Fruit fly (Drosophila melanogaster) whole organism, embryonic: ENCODE results near the gene CG42820.

Source experiments
- BEAF-32 ChIP-seq: fragments of 200-800 bp; sonication (Bioruptor generic); optimal IDR thresholded peaks from 3 replicates; lab custom pipeline; 2017; ENCODE audit warnings: missing biosample characterization, missing genetic modification characterization, mild to moderate bottlenecking, moderate library complexity, missing genetic modification reagents
- CG11456 ChIP-seq: fragments of 200-800 bp; sonication (Bioruptor generic); IDR thresholded peaks from 3 replicates; pipeline ENCODE4 v1.3.6; 2022; ENCODE audit warnings: missing biosample characterization, missing genetic modification characterization
- CG11504 ChIP-seq: fragments of 200-800 bp; sonication (Bioruptor generic); optimal IDR thresholded peaks from 3 replicates; lab custom pipeline; 2019; ENCODE audit warnings: missing biosample characterization, mild to moderate bottlenecking, missing genetic modification characterization, moderate library complexity
- CG12236 ChIP-seq: fragments of 200-800 bp; sonication (Bioruptor generic); optimal IDR thresholded peaks from 2 replicates; lab custom pipeline; 2016; ENCODE audit warnings: missing biosample characterization, missing genetic modification characterization
- CG14441 ChIP-seq: fragments of 200-800 bp; sonication (Bioruptor generic); IDR thresholded peaks from 2 replicates; pipeline ENCODE4 v1.3.6; 2022; ENCODE audit warnings: missing biosample characterization, missing genetic modification characterization
- CG14710 ChIP-seq: fragments of 200-800 bp; sonication (Bioruptor generic); optimal IDR thresholded peaks from 3 replicates; lab custom pipeline; 2019; ENCODE audit warnings: missing biosample characterization, mild to moderate bottlenecking, missing genetic modification characterization, moderate library complexity
- CG14860 ChIP-seq: fragments of 200-800 bp; sonication (Bioruptor generic); IDR thresholded peaks from 3 replicates; pipeline ENCODE4 v1.3.6; 2022; ENCODE audit warnings: missing biosample characterization, missing genetic modification characterization; ENCODE audit not compliant: partially characterized antibody
- CG17361 ChIP-seq: fragments of 200-800 bp; sonication (Bioruptor generic); IDR thresholded peaks from 3 replicates; pipeline ENCODE4 v1.3.6; 2022; ENCODE audit warnings: missing biosample characterization, missing genetic modification characterization
- CG18764 ChIP-seq: fragments of 200-800 bp; sonication (Bioruptor generic); optimal IDR thresholded peaks from 3 replicates; lab custom pipeline; 2016; ENCODE audit warnings: missing biosample characterization, missing genetic modification characterization
- CG2712 ChIP-seq: fragments of 200-800 bp; optimal IDR thresholded peaks from 3 replicates; lab custom pipeline; 2019; ENCODE audit warnings: missing biosample characterization, mild to moderate bottlenecking, missing genetic modification characterization, moderate library complexity
- CG4617 ChIP-seq: fragments of 200-800 bp; sonication (Bioruptor generic); optimal IDR thresholded peaks from 3 replicates; lab custom pipeline; 2016; ENCODE audit warnings: missing biosample characterization, missing genetic modification characterization, borderline replicate concordance
- CG5953 ChIP-seq: fragments of 200-800 bp; sonication (Bioruptor generic); IDR thresholded peaks from 2 replicates; pipeline ENCODE4 v1.3.6; 2022; ENCODE audit warnings: missing biosample characterization, missing genetic modification characterization
- CG6175 ChIP-seq: fragments of 200-800 bp; sonication (Bioruptor generic); IDR thresholded peaks from 3 replicates; pipeline ENCODE4 v1.3.6; 2022; ENCODE audit warnings: missing biosample characterization, missing genetic modification characterization
- CG6791 ChIP-seq: fragments of 200-800 bp; sonication (Bioruptor generic); IDR thresholded peaks from 3 replicates; pipeline ENCODE4 v1.3.6; 2022; ENCODE audit warnings: missing biosample characterization, missing genetic modification characterization; ENCODE audit not compliant: partially characterized antibody
- CG7745 ChIP-seq: fragments of 200-800 bp; sonication (Bioruptor generic); optimal IDR thresholded peaks from 2 replicates; lab custom pipeline; 2018; ENCODE audit warnings: missing biosample characterization, mild to moderate bottlenecking, missing genetic modification characterization, moderate library complexity
- Dll ChIP-seq: fragments of 200-800 bp; sonication (Bioruptor generic); IDR thresholded peaks from 4 replicates; pipeline ENCODE4 v1.3.6; 2022; ENCODE audit warnings: missing biosample characterization, missing genetic modification characterization; ENCODE audit not compliant: partially characterized antibody
- Doc2 ChIP-seq: fragments of 200-800 bp; sonication (Bioruptor generic); IDR thresholded peaks from 2 replicates; pipeline ENCODE4 v1.3.6; 2022; ENCODE audit warnings: missing biosample characterization, missing genetic modification characterization
- Doc3 ChIP-seq: fragments of 200-800 bp; sonication (Bioruptor generic); IDR thresholded peaks from 3 replicates; pipeline ENCODE4 v1.3.6; 2022; ENCODE audit warnings: missing biosample characterization, missing genetic modification characterization; ENCODE audit not compliant: partially characterized antibody
- Dp ChIP-seq: fragments of 200-800 bp; sonication (Bioruptor generic); optimal IDR thresholded peaks from 2 replicates; lab custom pipeline; 2018; ENCODE audit warnings: missing biosample characterization, mild to moderate bottlenecking, missing genetic modification characterization, moderate library complexity
- Elba2 ChIP-seq: fragments of 200-800 bp; sonication (Bioruptor generic); optimal IDR thresholded peaks from 3 replicates; lab custom pipeline; 2016; ENCODE audit warnings: missing biosample characterization, missing genetic modification characterization
- HLH4C ChIP-seq: fragments of 200-800 bp; sonication (Bioruptor generic); IDR thresholded peaks from 3 replicates; pipeline ENCODE4 v1.3.6; 2022; ENCODE audit warnings: missing biosample characterization, missing genetic modification characterization; ENCODE audit not compliant: partially characterized antibody
- MBD-R2 ChIP-seq: fragments of 200-800 bp; sonication (Bioruptor generic); IDR thresholded peaks from 2 replicates; pipeline ENCODE4 v1.3.6; 2022; ENCODE audit warnings: missing biosample characterization, missing genetic modification characterization
- Oli ChIP-seq: fragments of 200-800 bp; sonication (Bioruptor generic); optimal IDR thresholded peaks from 2 replicates; lab custom pipeline; 2018; ENCODE audit warnings: missing biosample characterization, mild to moderate bottlenecking, missing genetic modification characterization, moderate library complexity
- Sin3A ChIP-seq: fragments of >200 bp; optimal IDR thresholded peaks from 2 replicates; lab custom pipeline; 2018
- Spps ChIP-seq: fragments of 200-800 bp; sonication (Bioruptor generic); optimal IDR thresholded peaks from 2 replicates; lab custom pipeline; 2018; ENCODE audit warnings: missing biosample characterization, mild to moderate bottlenecking, missing genetic modification characterization
- Sry-β ChIP-seq: fragments of 200-800 bp; sonication (Bioruptor generic); optimal IDR thresholded peaks from 2 replicates; lab custom pipeline; 2018; ENCODE audit warnings: missing biosample characterization, mild to moderate bottlenecking, missing genetic modification characterization, moderate library complexity
- Sry-δ ChIP-seq: fragments of 200-800 bp; sonication (Bioruptor generic); optimal IDR thresholded peaks from 2 replicates; lab custom pipeline; 2016; ENCODE audit warnings: missing biosample characterization, missing genetic modification characterization
- Trl ChIP-seq, 3 experiments: fragments of >200 bp in 2 of 3; fragments of 200-800 bp in 1 of 3; sonication (Bioruptor generic) in 1 of 3; optimal IDR thresholded peaks; 2 replicates in 1 of 3; 3 replicates in 2 of 3; lab custom pipeline; 2016 to 2017; ENCODE audit warnings: missing biosample characterization in 1 of 3, missing genetic modification characterization in 1 of 3
- amos ChIP-seq: fragments of 200-800 bp; sonication (Bioruptor generic); IDR thresholded peaks from 2 replicates; pipeline ENCODE4 v1.3.6; 2022; ENCODE audit warnings: missing biosample characterization, missing genetic modification characterization; ENCODE audit not compliant: partially characterized antibody
- ato ChIP-seq: fragments of 200-800 bp; sonication (Bioruptor generic); IDR thresholded peaks from 2 replicates; pipeline ENCODE4 v1.3.6; 2022; ENCODE audit warnings: missing biosample characterization, missing genetic modification characterization; ENCODE audit not compliant: partially characterized antibody
- bigmax ChIP-seq: fragments of 200-800 bp; sonication (Bioruptor generic); optimal IDR thresholded peaks from 2 replicates; lab custom pipeline; 2018; ENCODE audit warnings: missing biosample characterization, mild to moderate bottlenecking, missing genetic modification characterization
- btn ChIP-seq: fragments of 200-800 bp; sonication (Bioruptor generic); optimal IDR thresholded peaks from 2 replicates; lab custom pipeline; 2016; ENCODE audit warnings: missing biosample characterization, missing genetic modification characterization
- croc ChIP-seq: fragments of 200-800 bp; sonication (Bioruptor generic); conservative IDR thresholded peaks from 3 replicates; pipeline ENCODE4 v1.3.6; 2022; ENCODE audit warnings: missing biosample characterization, missing genetic modification characterization
- crp ChIP-seq, 2 experiments: fragments of 200-800 bp; sonication (Bioruptor generic); optimal IDR thresholded peaks; 2 replicates in 1 of 2; 3 replicates in 1 of 2; lab custom pipeline; 2017; ENCODE audit warnings: missing biosample characterization in 2 of 2, missing genetic modification characterization in 2 of 2, mild to moderate bottlenecking in 1 of 2, moderate library complexity in 1 of 2
- en ChIP-seq: fragments of 200-800 bp; sonication (Bioruptor generic); optimal IDR thresholded peaks from 2 replicates; lab custom pipeline; 2016; ENCODE audit warnings: missing biosample characterization, missing genetic modification characterization
- exex ChIP-seq: fragments of 200-800 bp; sonication (Bioruptor generic); optimal IDR thresholded peaks from 4 replicates; lab custom pipeline; 2018; ENCODE audit warnings: missing biosample characterization, mild to moderate bottlenecking, missing genetic modification characterization, moderate library complexity
- grau ChIP-seq: fragments of 200-800 bp; optimal IDR thresholded peaks from 3 replicates; lab custom pipeline; 2019; ENCODE audit warnings: missing biosample characterization, mild to moderate bottlenecking, missing genetic modification characterization, moderate library complexity
- hbn ChIP-seq: fragments of 200-800 bp; sonication (Bioruptor generic); IDR thresholded peaks from 2 replicates; pipeline ENCODE4 v1.3.6; 2022; ENCODE audit warnings: missing biosample characterization, missing genetic modification characterization; ENCODE audit not compliant: partially characterized antibody
- nerfin-2 ChIP-seq: fragments of 200-800 bp; sonication (Bioruptor generic); IDR thresholded peaks from 2 replicates; pipeline ENCODE4 v1.3.6; 2022; ENCODE audit warnings: missing biosample characterization, missing genetic modification characterization; ENCODE audit not compliant: partially characterized antibody
- ro ChIP-seq: fragments of 200-800 bp; sonication (Bioruptor generic); IDR thresholded peaks from 2 replicates; pipeline ENCODE4 v1.3.6; 2022; ENCODE audit warnings: missing biosample characterization, missing genetic modification characterization
- sisA ChIP-seq: fragments of 200-800 bp; sonication (Bioruptor generic); IDR thresholded peaks from 2 replicates; pipeline ENCODE4 v1.3.6; 2022; ENCODE audit warnings: missing biosample characterization, missing genetic modification characterization
- sna ChIP-seq: fragments of 200-800 bp; sonication (Bioruptor generic); IDR thresholded peaks from 2 replicates; pipeline ENCODE4 v1.3.6; 2022; ENCODE audit warnings: missing biosample characterization, missing genetic modification characterization; ENCODE audit not compliant: partially characterized antibody
- so ChIP-seq: fragments of 200-800 bp; sonication (Bioruptor generic); IDR thresholded peaks from 3 replicates; pipeline ENCODE4 v1.3.6; 2022; ENCODE audit warnings: missing biosample characterization, missing genetic modification characterization
- stwl ChIP-seq: fragments of 200-800 bp; sonication (Bioruptor generic); optimal IDR thresholded peaks from 3 replicates; lab custom pipeline; 2018; ENCODE audit warnings: missing biosample characterization, mild to moderate bottlenecking, missing genetic modification characterization, moderate library complexity
- tll ChIP-seq, 2 experiments: fragments of 200-800 bp in 1 of 2; fragments of >200 bp in 1 of 2; sonication (Bioruptor generic) in 1 of 2; optimal IDR thresholded peaks; 2 replicates each; lab custom pipeline; 2017 to 2019; ENCODE audit warnings: missing biosample characterization in 2 of 2, missing genetic modification characterization in 2 of 2, mild to moderate bottlenecking in 1 of 2, moderate library complexity in 1 of 2
- trem ChIP-seq: fragments of 200-800 bp; optimal IDR thresholded peaks from 3 replicates; lab custom pipeline; 2019; ENCODE audit warnings: missing biosample characterization, mild to moderate bottlenecking, missing genetic modification characterization, moderate library complexity
- vvl ChIP-seq: fragments of 200-800 bp; sonication (Bioruptor generic); IDR thresholded peaks from 2 replicates; pipeline ENCODE4 v1.3.6; 2022; ENCODE audit warnings: missing biosample characterization, missing genetic modification characterization
- zen2 ChIP-seq: fragments of 200-800 bp; sonication (Bioruptor generic); IDR thresholded peaks from 3 replicates; pipeline ENCODE4 v1.3.6; 2022; ENCODE audit warnings: missing biosample characterization, missing genetic modification characterization; ENCODE audit not compliant: partially characterized antibody
- zfh1 ChIP-seq: fragments of 200-800 bp; sonication (Bioruptor generic); IDR thresholded peaks from 3 replicates; pipeline ENCODE4 v1.3.6; 2022; ENCODE audit warnings: missing biosample characterization, missing genetic modification characterization

Gene CG42820

DNA sequence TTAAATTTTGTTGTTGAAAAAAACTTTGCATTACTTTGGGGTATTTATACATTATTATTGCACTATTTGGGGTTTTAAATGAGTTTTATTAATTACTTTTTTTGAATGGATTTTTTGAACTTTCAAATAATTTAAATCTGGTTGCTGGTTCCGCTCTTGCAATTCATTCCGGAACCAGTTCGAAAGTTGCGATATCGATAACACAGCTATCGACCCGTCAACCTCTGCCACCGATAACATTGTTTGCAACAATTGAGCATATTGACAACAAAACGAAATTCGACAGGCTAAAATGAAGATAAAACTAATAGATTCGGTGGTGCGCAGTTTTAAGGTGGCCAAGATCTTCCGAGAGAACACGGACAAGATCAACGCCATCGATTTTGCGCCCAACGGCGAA lies 18.0 kb downstream of the CG42820 start, which contains the start of gene Wdr82 (continued):
- TF ChIP-seq CG5953: no peak
- TF ChIP-seq en (GFP tag; lab: Kevin White, UChicago): no peak
- peak; percentile 84 for TF ChIP-seq zen2 (GFP tag; lab: Robert Waterston, UW)
- TF ChIP-seq bigmax (GFP tag; lab: Kevin White, UChicago): no peak
- no peak for TF ChIP-seq btn (GFP tag; lab: Kevin White, UChicago)
- no peak for TF ChIP-seq CG18764 (GFP tag; lab: Kevin White, UChicago)
- TF ChIP-seq stwl (tag; lab: Kevin White, UChicago): peak; percentile 86
- peak; percentile 37; the same call in 1 of the 3 replicates for TF ChIP-seq Doc3 (GFP tag; lab: Robert Waterston, UW)
- peak; percentile 6 for TF ChIP-seq CG4617 (GFP tag; lab: Kevin White, UChicago)
- TF ChIP-seq CG14710 (tag; lab: Kevin White, UChicago): peak; percentile 28
- TF ChIP-seq Sry-δ: peak; percentile 47
- TF ChIP-seq zfh1 (GFP tag; lab: Robert Waterston, UW): no peak
- TF ChIP-seq vvl: 0 out of 2 replicates have a peak, but pooled peaks have one; percentile 12
- peak; percentile 61 for TF ChIP-seq hbn
- no peak for TF ChIP-seq ro (GFP tag; lab: Robert Waterston, UW)
- no peak for TF ChIP-seq CG7745 (tag; lab: Kevin White, UChicago)
- no peak for TF ChIP-seq Oli (tag; lab: Kevin White, UChicago)
- no peak for TF ChIP-seq CG12236 (GFP tag; lab: Kevin White, UChicago)
- peak; percentile 81 for TF ChIP-seq CG6791 (GFP tag; lab: Robert Waterston, UW)
- TF ChIP-seq so: no peak
- TF ChIP-seq CG14441 (GFP tag; lab: Robert Waterston, UW): no peak
- TF ChIP-seq tll (GFP tag; optimal IDR thresholded peaks at IDR 0.05; lab: Kevin White, UChicago): no peak
- TF ChIP-seq Elba2 (GFP tag; lab: Kevin White, UChicago): no peak
- TF ChIP-seq trem (tag; lab: Kevin White, UChicago): peak; percentile 42
- peak; percentile 76; the same call in 1 of the 2 replicates for TF ChIP-seq nerfin-2 (GFP tag; lab: Robert Waterston, UW)
- peak in 1 of 2 experiments; percentile 8 for TF ChIP-seq crp (GFP tag; optimal IDR thresholded peaks at IDR 0.05; lab: Kevin White, UChicago)
- peak; percentile 84 for TF ChIP-seq HLH4C (GFP tag; lab: Robert Waterston, UW)
- no peak for TF ChIP-seq Spps (tag; lab: Kevin White, UChicago)
- peak; percentile 7 for TF ChIP-seq exex (tag; lab: Kevin White, UChicago)
- peak; percentile 77 for TF ChIP-seq CG11504 (tag; lab: Kevin White, UChicago)
- no peak for TF ChIP-seq CG6175
- peak; percentile 77 for TF ChIP-seq MBD-R2
- peak; percentile 18 for TF ChIP-seq CG2712
- TF ChIP-seq amos: peak; percentile 77
- peak; percentile 3 for TF ChIP-seq grau (tag; lab: Kevin White, UChicago)
- no peak for TF ChIP-seq Doc2 (GFP tag; lab: Robert Waterston, UW)
- peak; percentile 77 for TF ChIP-seq Dll (GFP tag; lab: Robert Waterston, UW)
- TF ChIP-seq croc (GFP tag; lab: Robert Waterston, UW): no peak
- TF ChIP-seq ato (GFP tag; lab: Robert Waterston, UW): peak; percentile 83
- TF ChIP-seq Dp: peak; percentile 84
- peak; percentile 62 for TF ChIP-seq CG14860 (GFP tag; lab: Robert Waterston, UW)
- TF ChIP-seq Trl (optimal IDR thresholded peaks at IDR 0.05; lab: Kevin White, UChicago): no peak
- no peak for TF ChIP-seq Trl (GFP tag; optimal IDR thresholded peaks at IDR 0.05; lab: Kevin White, UChicago)
- TF ChIP-seq CG11456 (GFP tag; lab: Robert Waterston, UW): no peak
- TF ChIP-seq BEAF-32 (GFP tag; lab: Kevin White, UChicago): peak; percentile 65
- TF ChIP-seq Sin3A: peak; percentile 5
- TF ChIP-seq CG17361 (GFP tag; lab: Robert Waterston, UW): no peak
- no peak for TF ChIP-seq sisA (GFP tag; lab: Robert Waterston, UW)
- no peak for TF ChIP-seq Sry-β
- peak; percentile 73 for TF ChIP-seq sna (GFP tag; lab: Robert Waterston, UW)
